Worm (Caenorhabditis elegans) whole organism, young adult: Measurements from ENCODE around the gene nas-38.

Experiments used
- B0336.3 ChIP-seq: fragments of 200-800 bp; sonication (Bioruptor generic); IDR thresholded peaks from 2 replicates; pipeline ENCODE4 v1.3.6; 2022; ENCODE audit warnings: missing genetic modification characterization, missing compliant biosample characterization
- F22D6.2 ChIP-seq: sonication (generic microtip); optimal IDR thresholded peaks from 2 replicates; lab custom pipeline; 2016; ENCODE audit warnings: mild to moderate bottlenecking, missing genetic modification characterization, missing compliant biosample characterization
- F33H1.4 ChIP-seq: fragments of 200-800 bp; sonication (Bioruptor generic); IDR thresholded peaks from 2 replicates; pipeline ENCODE4 v1.3.6; 2022; ENCODE audit warnings: missing genetic modification reagents, missing genetic modification characterization, missing compliant biosample characterization
- F39B2.1 ChIP-seq: fragments of 200-800 bp; sonication (Bioruptor generic); IDR thresholded peaks from 2 replicates; pipeline ENCODE4 v1.3.6; 2022; ENCODE audit warnings: missing genetic modification reagents, missing genetic modification characterization, missing compliant biosample characterization
- F57A8.1 ChIP-seq: fragments of 200-800 bp; sonication (Bioruptor generic); optimal IDR thresholded peaks from 2 replicates; lab custom pipeline; 2018; ENCODE audit warnings: mild to moderate bottlenecking, missing genetic modification characterization, moderate library complexity, missing compliant biosample characterization
- F57C9.4 ChIP-seq: sonication (generic microtip); optimal IDR thresholded peaks from 2 replicates; lab custom pipeline; 2017; ENCODE audit warnings: mild to moderate bottlenecking, missing genetic modification characterization, missing compliant biosample characterization
- Y53F4B.3 ChIP-seq: fragments of 200-800 bp; sonication (Bioruptor generic); IDR thresholded peaks from 2 replicates; pipeline ENCODE4 v1.3.6; 2022; ENCODE audit warnings: missing genetic modification reagents, missing genetic modification characterization, missing compliant biosample characterization
- Y67H2A.10 ChIP-seq: fragments of 200-800 bp; sonication (Bioruptor generic); conservative IDR thresholded peaks from 2 replicates; pipeline ENCODE4 v1.3.6; 2022; ENCODE audit warnings: missing genetic modification reagents, missing genetic modification characterization, missing compliant biosample characterization
- aptf-2 ChIP-seq: fragments of 200-800 bp; sonication (Bioruptor generic); conservative IDR thresholded peaks from 2 replicates; pipeline ENCODE4 v1.3.6; 2022; ENCODE audit warnings: missing genetic modification reagents, missing genetic modification characterization, missing compliant biosample characterization
- bed-1 ChIP-seq: fragments of 200-800 bp; sonication (Bioruptor generic); IDR thresholded peaks from 2 replicates; pipeline ENCODE4 v1.3.6; 2022; ENCODE audit warnings: missing genetic modification reagents, missing genetic modification characterization, missing compliant biosample characterization
- ceh-100 ChIP-seq: fragments of 200-800 bp; sonication (Bioruptor generic); IDR thresholded peaks from 2 replicates; pipeline ENCODE4 v1.3.6; 2022; ENCODE audit warnings: missing genetic modification reagents, missing genetic modification characterization, missing compliant biosample characterization
- ceh-58 ChIP-seq: fragments of 200-800 bp; sonication (Bioruptor generic); IDR thresholded peaks from 2 replicates; pipeline ENCODE4 v1.3.6; 2022; ENCODE audit warnings: missing genetic modification characterization, missing compliant biosample characterization
- dox-1 ChIP-seq: fragments of 200-800 bp; sonication (Bioruptor generic); IDR thresholded peaks from 2 replicates; pipeline ENCODE4 v1.3.6; 2022; ENCODE audit warnings: missing genetic modification reagents, missing genetic modification characterization, missing compliant biosample characterization
- dpff-1 ChIP-seq: sonication (generic microtip); optimal IDR thresholded peaks from 2 replicates; lab custom pipeline; 2017; ENCODE audit warnings: mild to moderate bottlenecking, missing genetic modification characterization, missing compliant biosample characterization
- dpl-1 ChIP-seq: fragments of 150-350 bp; optimal IDR thresholded peaks from 2 replicates; lab custom pipeline; 2014; ENCODE audit warnings: missing biosample characterization, missing genetic modification reagents, missing genetic modification characterization
- egrh-3 ChIP-seq: fragments of 200-800 bp; sonication (Bioruptor generic); IDR thresholded peaks from 2 replicates; pipeline ENCODE4 v1.3.6; 2022; ENCODE audit warnings: missing genetic modification reagents, missing genetic modification characterization, missing compliant biosample characterization
- ekl-4 ChIP-seq: fragments of 200-800 bp; sonication (Bioruptor generic); IDR thresholded peaks from 2 replicates; pipeline ENCODE4 v1.3.6; 2022; ENCODE audit warnings: missing genetic modification reagents, missing genetic modification characterization, missing compliant biosample characterization
- gei-17 ChIP-seq: fragments of 200-800 bp; sonication (Bioruptor generic); optimal IDR thresholded peaks from 2 replicates; lab custom pipeline; 2018; ENCODE audit warnings: mild to moderate bottlenecking, missing genetic modification characterization, missing compliant biosample characterization
- him-1 ChIP-seq: sonication (generic microtip); optimal IDR thresholded peaks from 2 replicates; lab custom pipeline; 2016; ENCODE audit warnings: missing genotype, missing genetic modification reagents, missing genetic modification characterization, missing compliant biosample characterization
- hlh-12 ChIP-seq: sonication (generic microtip); optimal IDR thresholded peaks from 2 replicates; lab custom pipeline; 2016; ENCODE audit warnings: missing genetic modification characterization, missing compliant biosample characterization
- hmg-20 ChIP-seq: fragments of 200-800 bp; sonication (Bioruptor generic); IDR thresholded peaks from 2 replicates; pipeline ENCODE4 v1.3.6; 2022; ENCODE audit warnings: missing genetic modification reagents, missing genetic modification characterization, missing compliant biosample characterization
- let-526 ChIP-seq: fragments of 200-800 bp; sonication (Bioruptor generic); IDR thresholded peaks from 2 replicates; pipeline ENCODE4 v1.3.6; 2022; ENCODE audit warnings: missing genetic modification reagents, missing genetic modification characterization, missing compliant biosample characterization
- lin-35 ChIP-seq, 3 experiments: fragments of 150-350 bp in 2 of 3; sonication (generic microtip) in 1 of 3; optimal IDR thresholded peaks; 2 replicates each; lab custom pipeline; 2014 to 2018; ENCODE audit warnings: missing biosample characterization in 3 of 3, missing genetic modification characterization in 3 of 3, missing genetic modification reagents in 3 of 3
- lin-54 ChIP-seq: fragments of 200-800 bp; sonication (Bioruptor generic); optimal IDR thresholded peaks from 2 replicates; lab custom pipeline; 2018; ENCODE audit warnings: mild to moderate bottlenecking, missing genetic modification characterization, missing compliant biosample characterization
- lsl-1 ChIP-seq: fragments of 200-800 bp; sonication (Bioruptor generic); optimal IDR thresholded peaks from 2 replicates; lab custom pipeline; 2018; ENCODE audit warnings: mild to moderate bottlenecking, missing genetic modification characterization, moderate library complexity, missing compliant biosample characterization
- madf-10 ChIP-seq: sonication (generic microtip); optimal IDR thresholded peaks from 2 replicates; lab custom pipeline; 2016; ENCODE audit warnings: mild to moderate bottlenecking, missing genetic modification characterization, missing compliant biosample characterization
- madf-3 ChIP-seq: fragments of 200-800 bp; sonication (Bioruptor generic); IDR thresholded peaks from 2 replicates; pipeline ENCODE4 v1.3.6; 2022; ENCODE audit warnings: missing genetic modification reagents, missing genetic modification characterization, missing compliant biosample characterization
- madf-6 ChIP-seq: fragments of 200-800 bp; sonication (Bioruptor generic); IDR thresholded peaks from 2 replicates; pipeline ENCODE4 v1.3.6; 2022; ENCODE audit warnings: missing genetic modification reagents, missing genetic modification characterization, missing compliant biosample characterization
- madf-8 ChIP-seq: fragments of 200-800 bp; sonication (Bioruptor generic); conservative IDR thresholded peaks from 2 replicates; pipeline ENCODE4 v1.3.6; 2022; ENCODE audit warnings: missing genetic modification reagents, missing genetic modification characterization, missing compliant biosample characterization
- nhr-120 ChIP-seq: fragments of 200-800 bp; sonication (Bioruptor generic); IDR thresholded peaks from 2 replicates; pipeline ENCODE4 v1.3.6; 2022; ENCODE audit warnings: missing genetic modification characterization, missing compliant biosample characterization
- pbrm-1 ChIP-seq: fragments of 200-800 bp; sonication (Bioruptor generic); IDR thresholded peaks from 2 replicates; pipeline ENCODE4 v1.3.6; 2022; ENCODE audit warnings: missing genetic modification reagents, missing genetic modification characterization, missing compliant biosample characterization
- rcor-1 ChIP-seq: fragments of 200-800 bp; sonication (Bioruptor generic); IDR thresholded peaks from 2 replicates; pipeline ENCODE4 v1.3.6; 2022; ENCODE audit warnings: missing genetic modification reagents, missing genetic modification characterization, missing compliant biosample characterization
- rec-8 ChIP-seq, 2 experiments: sonication (generic microtip); optimal IDR thresholded peaks; 2 replicates each; lab custom pipeline; 2016; ENCODE audit warnings: mild to moderate bottlenecking in 2 of 2, missing genetic modification characterization in 2 of 2, missing genetic modification reagents in 2 of 2, missing genotype in 2 of 2, missing biosample characterization in 1 of 2, missing compliant biosample characterization in 1 of 2, moderate library complexity in 1 of 2
- sea-2 ChIP-seq: fragments of 200-800 bp; sonication (Bioruptor generic); IDR thresholded peaks from 2 replicates; pipeline ENCODE4 v1.3.6; 2022; ENCODE audit warnings: missing genetic modification characterization, missing compliant biosample characterization
- snpc-3.4 ChIP-seq: sonication (generic microtip); optimal IDR thresholded peaks from 2 replicates; lab custom pipeline; 2017; ENCODE audit warnings: missing genetic modification characterization, mild to moderate bottlenecking, missing compliant biosample characterization, antibody characterized with exemption, moderate library complexity, missing genotype, missing genetic modification reagents
- somi-1 ChIP-seq: fragments of 200-800 bp; sonication (Bioruptor generic); optimal IDR thresholded peaks from 2 replicates; lab custom pipeline; 2018; ENCODE audit warnings: mild to moderate bottlenecking, missing genetic modification characterization, missing compliant biosample characterization
- tbp1 ChIP-seq: fragments of 200-800 bp; sonication (Bioruptor generic); optimal IDR thresholded peaks from 2 replicates; lab custom pipeline; 2018; ENCODE audit warnings: mild to moderate bottlenecking, missing genetic modification characterization, missing compliant biosample characterization
- tlf-1 ChIP-seq: fragments of 200-800 bp; sonication (Bioruptor generic); optimal IDR thresholded peaks from 2 replicates; lab custom pipeline; 2018; ENCODE audit warnings: mild to moderate bottlenecking, missing genetic modification characterization, missing compliant biosample characterization
- zfh-2 ChIP-seq: fragments of 200-800 bp; sonication (Bioruptor generic); conservative IDR thresholded peaks from 2 replicates; pipeline ENCODE4 v1.3.6; 2022; ENCODE audit warnings: missing genetic modification reagents, missing genetic modification characterization, missing compliant biosample characterization
- zim-3 ChIP-seq: sonication (generic microtip); optimal IDR thresholded peaks from 2 replicates; lab custom pipeline; 2017; ENCODE audit warnings: mild to moderate bottlenecking, missing genetic modification characterization, moderate library complexity, missing compliant biosample characterization
- ztf-18 ChIP-seq: sonication (generic microtip); optimal IDR thresholded peaks from 2 replicates; lab custom pipeline; 2016; ENCODE audit warnings: missing genotype, mild to moderate bottlenecking, missing genetic modification characterization, missing compliant biosample characterization
- ztf-25 ChIP-seq: fragments of 200-800 bp; sonication (Bioruptor generic); IDR thresholded peaks from 2 replicates; pipeline ENCODE4 v1.3.6; 2022; ENCODE audit warnings: missing genetic modification reagents, missing genetic modification characterization, missing compliant biosample characterization

The nas-38 gene

DNA sequence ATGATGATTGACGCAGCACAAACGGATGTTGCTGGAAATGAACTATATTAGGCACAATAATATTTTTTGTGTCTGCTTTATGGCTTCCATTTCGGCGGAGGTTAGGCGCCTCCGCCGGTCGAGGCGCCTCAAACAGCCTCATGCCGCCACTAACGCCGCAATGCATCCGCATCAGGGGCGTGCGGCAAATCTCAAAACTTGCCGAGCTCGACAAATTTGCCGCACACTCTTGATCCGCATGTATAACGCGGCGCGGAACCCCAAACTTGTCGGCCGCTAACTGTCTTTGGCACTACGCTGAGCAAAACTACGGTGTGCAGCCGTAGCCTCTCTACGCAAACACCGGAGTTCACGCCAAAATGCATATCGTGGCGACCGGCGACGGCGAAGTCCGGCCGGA is 23.8 kb downstream of the nas-38 start:
- no peak for TF ChIP-seq dpff-1 (tag; lab: Kevin White, UChicago)
- TF ChIP-seq zfh-2 (GFP tag; lab: Robert Waterston, UW), result peak; percentile 75

DNA sequence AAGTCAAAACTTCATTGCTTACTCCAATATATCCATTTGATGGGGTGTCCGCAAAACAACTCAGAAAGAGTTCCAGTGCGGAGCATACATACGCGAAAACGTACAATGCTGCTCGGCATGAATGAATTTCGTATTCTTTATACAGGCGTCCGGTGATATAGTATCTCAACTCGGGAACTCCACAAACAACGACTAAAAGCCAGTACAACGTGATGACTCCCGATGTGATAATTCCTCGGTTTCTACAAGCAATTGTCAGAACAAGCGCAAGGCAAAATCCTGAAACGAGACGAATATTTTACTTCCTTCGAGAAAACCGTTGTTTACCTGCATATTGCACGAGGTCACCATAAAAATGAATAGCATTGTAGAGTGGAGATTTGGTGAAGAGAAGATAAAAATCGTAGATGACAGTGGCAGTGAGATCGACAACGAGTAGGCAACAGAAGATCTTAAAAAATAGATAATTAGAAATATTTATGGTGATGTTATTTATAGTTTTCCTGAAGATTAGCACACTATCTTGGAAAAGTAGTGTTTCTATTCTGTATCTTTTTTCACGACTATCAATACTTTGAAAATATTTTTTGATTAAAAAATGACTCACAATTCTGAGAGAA is 27.8 kb downstream of the nas-38 start:
- no peak for TF ChIP-seq bed-1 (GFP tag; lab: Robert Waterston, UW)
- TF ChIP-seq snpc-3.4 (tag; lab: Kevin White, UChicago), result no peak
- no peak for TF ChIP-seq rcor-1 (GFP tag; lab: Robert Waterston, UW)
- TF ChIP-seq ztf-25 (GFP tag; lab: Robert Waterston, UW), result no peak
- TF ChIP-seq madf-6 (GFP tag; lab: Robert Waterston, UW), result no peak
- no peak for TF ChIP-seq F33H1.4 (GFP tag; lab: Robert Waterston, UW)
- no peak for TF ChIP-seq zim-3 (tag; lab: Kevin White, UChicago)
- TF ChIP-seq him-1, result no peak
- TF ChIP-seq madf-8, result no peak
- TF ChIP-seq gei-17 (GFP tag; lab: Kevin White, UChicago), result no peak

DNA sequence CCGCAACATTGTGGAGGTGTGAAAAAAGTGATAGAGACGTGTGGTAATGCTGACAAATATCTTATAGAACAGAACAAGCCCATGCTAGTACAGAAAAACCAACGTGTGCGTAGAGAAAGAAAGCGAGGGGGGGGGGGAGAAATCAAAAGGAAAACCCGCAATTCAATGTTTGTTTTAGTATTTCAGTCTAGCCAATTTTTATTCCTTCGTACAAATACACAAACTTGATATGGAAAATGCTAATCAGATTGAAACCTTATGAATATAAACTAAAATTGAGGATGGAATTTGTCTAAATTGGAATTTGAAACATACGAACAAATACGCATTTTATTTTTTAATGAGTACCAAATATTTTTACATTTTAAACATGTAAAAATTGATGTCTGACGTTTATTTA is 29.8 kb downstream of the nas-38 start, which contains the start of gene mrp-1:
mrp-1 (minus strand) TSS at position 101 of the 400 bp plus-strand sequence.
- TF ChIP-seq F39B2.1 (GFP tag; lab: Robert Waterston, UW) (no peak), Y53F4B.3 (no peak), F57A8.1 (GFP tag; lab: Kevin White, UChicago) (no peak), sea-2 (GFP tag; lab: Robert Waterston, UW) (no peak), hmg-20 (GFP tag; lab: Robert Waterston, UW) (no peak), dox-1 (GFP tag; lab: Robert Waterston, UW) (no peak), madf-3 (GFP tag; lab: Robert Waterston, UW) (no peak), let-526 (GFP tag; lab: Robert Waterston, UW) (no peak)

DNA sequence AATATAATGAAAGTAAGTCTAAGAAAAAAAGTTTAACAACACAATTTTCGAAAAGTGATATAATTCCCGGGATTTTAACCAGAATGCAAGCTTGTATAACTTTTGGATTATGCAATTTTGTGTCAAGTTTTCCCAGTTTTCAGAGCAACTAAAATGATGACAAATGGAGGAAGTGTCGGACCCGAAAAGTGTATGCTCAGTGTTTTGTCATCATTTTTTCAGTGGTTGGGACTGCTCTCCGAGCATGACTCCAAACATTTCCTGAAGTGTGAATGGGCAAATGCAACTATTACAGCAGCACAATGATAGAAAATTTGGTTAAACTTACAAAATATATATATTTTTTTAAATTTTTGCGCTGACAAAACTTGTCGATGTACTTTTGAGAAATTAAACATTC is 33.1 kb downstream of the nas-38 start:
- no peak for TF ChIP-seq somi-1 (GFP tag; lab: Kevin White, UChicago)
- TF ChIP-seq lin-54, result no peak
- TF ChIP-seq tbp1 (GFP tag; lab: Kevin White, UChicago), result no peak
- no peak for TF ChIP-seq lsl-1 (GFP tag; lab: Kevin White, UChicago)
- TF ChIP-seq egrh-3, result no peak
- TF ChIP-seq ceh-100 (GFP tag; lab: Robert Waterston, UW), result no peak
- no peak for TF ChIP-seq dpl-1 (GFP tag; lab: Kevin White, UChicago)
- no peak for TF ChIP-seq nhr-120 (GFP tag; lab: Robert Waterston, UW)

DNA sequence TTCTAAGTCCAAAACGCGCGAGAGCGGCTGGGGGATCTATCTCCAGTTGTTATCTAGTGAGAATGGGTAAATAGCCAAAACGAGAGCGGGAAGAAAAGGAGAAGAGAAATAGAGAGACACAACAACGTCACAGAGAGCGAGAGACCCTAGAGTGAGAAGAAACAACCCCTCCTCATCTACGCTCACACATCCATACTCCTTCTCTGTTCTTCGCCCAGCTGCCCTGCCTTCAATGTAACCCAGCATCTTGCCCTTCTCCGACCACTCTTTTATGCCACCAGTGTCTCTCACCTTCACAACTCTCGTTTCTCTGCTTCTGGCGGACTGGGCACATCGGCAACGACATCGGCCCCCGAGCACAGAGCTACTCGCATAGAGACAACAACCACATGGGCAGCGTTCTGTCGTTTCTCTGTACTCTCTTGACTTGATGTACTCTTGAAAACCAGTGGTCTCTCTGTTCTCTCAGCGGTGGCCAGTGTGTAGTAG is 35.3 kb downstream of the nas-38 start:
- TF ChIP-seq ceh-58 (GFP tag; lab: Robert Waterston, UW) (no peak), pbrm-1 (GFP tag; lab: Robert Waterston, UW) (peak; percentile 50; the same call in 1 of the 2 replicates), F57C9.4 (tag; lab: Kevin White, UChicago) (no peak), ekl-4 (GFP tag; lab: Robert Waterston, UW) (peak; percentile 66; the same call in 1 of the 2 replicates), aptf-2 (GFP tag; lab: Robert Waterston, UW) (no peak), him-1 (no peak), F22D6.2 (tag; lab: Kevin White, UChicago) (peak; percentile 36), madf-10 (peak; percentile 75), Y67H2A.10 (GFP tag; lab: Robert Waterston, UW) (no peak), ztf-18 (tag; lab: Kevin White, UChicago) (no peak), somi-1 (GFP tag; lab: Kevin White, UChicago) (peak; percentile 71), lin-35 (GFP tag; optimal IDR thresholded peaks at IDR 0.05; lab: Kevin White, UChicago) (peak in 1 of 3 experiments; percentile 60), tlf-1 (GFP tag; lab: Kevin White, UChicago) (peak; percentile 13), bed-1 (GFP tag; lab: Robert Waterston, UW) (no peak), B0336.3 (GFP tag; lab: Robert Waterston, UW) (peak; percentile 85; the same call in 1 of the 2 replicates), rec-8 (tag; optimal IDR thresholded peaks at IDR 0.05; lab: Kevin White, UChicago) (no peak), hlh-12 (tag; lab: Kevin White, UChicago) (no peak)
